Fruit fly (Drosophila melanogaster) whole organism, embryonic: Measurements from ENCODE around the gene CG7387.
A peak's percentile ranks its signal among the peaks of the same experiment; 100 is the strongest.

ENCODE experiments used
- Asciz ChIP-seq: fragments of 200-800 bp; sonication (Bioruptor generic); optimal IDR thresholded peaks from 2 replicates; lab custom pipeline; 2017; ENCODE audit warnings: missing biosample characterization, mild to moderate bottlenecking, missing genetic modification characterization, missing genetic modification reagents
- CG10431 ChIP-seq: fragments of 200-800 bp; sonication (Bioruptor generic); optimal IDR thresholded peaks from 3 replicates; lab custom pipeline; 2018; ENCODE audit warnings: missing biosample characterization, mild to moderate bottlenecking, missing genetic modification characterization
- CG10979 ChIP-seq: fragments of 200-800 bp; sonication (Bioruptor generic); optimal IDR thresholded peaks from 2 replicates; lab custom pipeline; 2018; ENCODE audit warnings: missing biosample characterization, mild to moderate bottlenecking, missing genetic modification characterization, moderate library complexity
- CG11085 ChIP-seq: fragments of 200-800 bp; sonication (Bioruptor generic); IDR thresholded peaks from 2 replicates; pipeline ENCODE4 v1.3.6; 2022; ENCODE audit warnings: missing biosample characterization, missing genetic modification characterization
- CG12104 ChIP-seq: fragments of 200-800 bp; sonication (Bioruptor generic); optimal IDR thresholded peaks from 3 replicates; lab custom pipeline; 2016; ENCODE audit warnings: missing biosample characterization, missing genetic modification characterization
- CG12219 ChIP-seq: fragments of 200-800 bp; sonication (Bioruptor generic); optimal IDR thresholded peaks from 3 replicates; lab custom pipeline; 2018; ENCODE audit warnings: missing biosample characterization, mild to moderate bottlenecking, missing genetic modification characterization
- CG12659 ChIP-seq: fragments of 200-800 bp; sonication (Bioruptor generic); optimal IDR thresholded peaks from 3 replicates; lab custom pipeline; 2017; ENCODE audit warnings: mild to moderate bottlenecking, missing biosample characterization, missing genetic modification reagents, missing genetic modification characterization
- CG13287 ChIP-seq: fragments of 200-800 bp; sonication (Bioruptor generic); IDR thresholded peaks from 2 replicates; pipeline ENCODE4 v1.3.6; 2022; ENCODE audit warnings: missing biosample characterization, missing genetic modification characterization; ENCODE audit not compliant: partially characterized antibody
- CG15479 ChIP-seq: fragments of 200-800 bp; sonication (Bioruptor generic); optimal IDR thresholded peaks from 3 replicates; lab custom pipeline; 2019; ENCODE audit warnings: missing biosample characterization, mild to moderate bottlenecking, missing genetic modification characterization, moderate library complexity
- CG15696 ChIP-seq: fragments of 200-800 bp; sonication (Bioruptor generic); optimal IDR thresholded peaks from 2 replicates; lab custom pipeline; 2019; ENCODE audit warnings: missing biosample characterization, mild to moderate bottlenecking, missing genetic modification characterization, moderate library complexity
- CG18262 ChIP-seq: fragments of 200-800 bp; optimal IDR thresholded peaks from 3 replicates; lab custom pipeline; 2019; ENCODE audit warnings: missing biosample characterization, mild to moderate bottlenecking, missing genetic modification characterization, moderate library complexity
- CG2712 ChIP-seq: fragments of 200-800 bp; optimal IDR thresholded peaks from 3 replicates; lab custom pipeline; 2019; ENCODE audit warnings: missing biosample characterization, mild to moderate bottlenecking, missing genetic modification characterization, moderate library complexity
- CG34224 ChIP-seq: fragments of 200-800 bp; sonication (Bioruptor generic); IDR thresholded peaks from 3 replicates; pipeline ENCODE4 v1.3.6; 2022; ENCODE audit warnings: missing biosample characterization, missing genetic modification characterization; ENCODE audit not compliant: partially characterized antibody
- CG4360 ChIP-seq: fragments of 200-800 bp; sonication (Bioruptor generic); IDR thresholded peaks from 2 replicates; pipeline ENCODE4 v1.3.6; 2022; ENCODE audit warnings: missing biosample characterization, missing genetic modification characterization
- CG4854 ChIP-seq: fragments of 200-800 bp; sonication (Bioruptor generic); optimal IDR thresholded peaks from 2 replicates; lab custom pipeline; 2016; ENCODE audit warnings: missing biosample characterization, missing genetic modification characterization, inconsistent platforms
- CG8281 ChIP-seq: fragments of 200-800 bp; sonication (Bioruptor generic); optimal IDR thresholded peaks from 2 replicates; lab custom pipeline; 2018; ENCODE audit warnings: missing biosample characterization, mild to moderate bottlenecking, missing genetic modification characterization, moderate library complexity
- CG8765 ChIP-seq: fragments of 200-800 bp; sonication (Bioruptor generic); IDR thresholded peaks from 2 replicates; pipeline ENCODE4 v1.3.6; 2022; ENCODE audit warnings: missing biosample characterization, missing genetic modification characterization
- CG9932 ChIP-seq: fragments of 200-800 bp; sonication (Bioruptor generic); IDR thresholded peaks from 2 replicates; pipeline ENCODE4 v1.3.6; 2022; ENCODE audit warnings: missing biosample characterization, missing genetic modification characterization
- Dip2 ChIP-seq: fragments of 200-800 bp; sonication (Bioruptor generic); IDR thresholded peaks from 2 replicates; pipeline ENCODE4 v1.3.6; 2022; ENCODE audit warnings: missing biosample characterization, missing genetic modification characterization
- Drgx ChIP-seq: fragments of 200-800 bp; sonication (Bioruptor generic); IDR thresholded peaks from 2 replicates; pipeline ENCODE4 v1.3.6; 2022; ENCODE audit warnings: missing biosample characterization, missing genetic modification characterization
- Ets97D ChIP-seq: fragments of 200-800 bp; sonication (Bioruptor generic); optimal IDR thresholded peaks from 3 replicates; lab custom pipeline; 2016; ENCODE audit warnings: missing biosample characterization, missing genetic modification characterization
- Gsc ChIP-seq: fragments of 200-800 bp; sonication (Bioruptor generic); IDR thresholded peaks from 2 replicates; pipeline ENCODE4 v1.3.6; 2022; ENCODE audit warnings: missing biosample characterization, missing genetic modification characterization
- H15 ChIP-seq: fragments of 200-800 bp; sonication (Bioruptor generic); IDR thresholded peaks from 3 replicates; pipeline ENCODE4 v1.3.6; 2022; ENCODE audit warnings: missing biosample characterization, missing genetic modification characterization
- HHEX ChIP-seq: fragments of 200-800 bp; sonication (Bioruptor generic); optimal IDR thresholded peaks from 3 replicates; lab custom pipeline; 2017; ENCODE audit warnings: missing biosample characterization, mild to moderate bottlenecking, missing genetic modification characterization, missing genetic modification reagents
- HLH3B ChIP-seq: fragments of 200-800 bp; sonication (Bioruptor generic); IDR thresholded peaks from 2 replicates; pipeline ENCODE4 v1.3.6; 2022; ENCODE audit warnings: missing biosample characterization, missing genetic modification characterization
- HLHmδ ChIP-seq: fragments of 200-800 bp; sonication (Bioruptor generic); optimal IDR thresholded peaks from 2 replicates; lab custom pipeline; 2018; ENCODE audit warnings: missing biosample characterization, mild to moderate bottlenecking, missing genetic modification characterization, moderate library complexity
- Kr ChIP-seq: fragments of 200-800 bp; sonication (Bioruptor generic); optimal IDR thresholded peaks from 2 replicates; lab custom pipeline; 2017; ENCODE audit warnings: missing biosample characterization, mild to moderate bottlenecking, missing genetic modification characterization
- Lhr ChIP-seq: fragments of 200-800 bp; sonication (Bioruptor generic); optimal IDR thresholded peaks from 3 replicates; lab custom pipeline; 2017; ENCODE audit warnings: mild to moderate bottlenecking, missing biosample characterization, missing genetic modification reagents, missing genetic modification characterization
- NK7.1 ChIP-seq: fragments of 200-800 bp; sonication (Bioruptor generic); optimal IDR thresholded peaks from 3 replicates; lab custom pipeline; 2016; ENCODE audit warnings: missing biosample characterization, missing genetic modification characterization
- Oli ChIP-seq: fragments of 200-800 bp; sonication (Bioruptor generic); optimal IDR thresholded peaks from 2 replicates; lab custom pipeline; 2018; ENCODE audit warnings: missing biosample characterization, mild to moderate bottlenecking, missing genetic modification characterization, moderate library complexity
- Poxn ChIP-seq: fragments of 200-800 bp; sonication (Bioruptor generic); IDR thresholded peaks from 2 replicates; pipeline ENCODE4 v1.3.6; 2022; ENCODE audit warnings: missing biosample characterization, missing genetic modification characterization
- TFAM ChIP-seq: fragments of 200-800 bp; sonication (Bioruptor generic); optimal IDR thresholded peaks from 2 replicates; lab custom pipeline; 2017; ENCODE audit warnings: missing biosample characterization, missing genetic modification characterization, inconsistent platforms
- Vsx1 ChIP-seq: fragments of 200-800 bp; sonication (Bioruptor generic); optimal IDR thresholded peaks from 2 replicates; lab custom pipeline; 2017; ENCODE audit warnings: missing biosample characterization, mild to moderate bottlenecking, missing genetic modification characterization, missing genetic modification reagents
- bowl ChIP-seq: fragments of 200-800 bp; sonication (Bioruptor generic); IDR thresholded peaks from 2 replicates; pipeline ENCODE4 v1.3.6; 2022; ENCODE audit warnings: missing biosample characterization, missing genetic modification characterization
- corto ChIP-seq: fragments of 200-800 bp; sonication (Bioruptor generic); optimal IDR thresholded peaks from 2 replicates; lab custom pipeline; 2016; ENCODE audit warnings: missing biosample characterization, mild to moderate bottlenecking, missing genetic modification characterization, moderate library complexity
- disco-r ChIP-seq: fragments of 200-800 bp; sonication (Bioruptor generic); optimal IDR thresholded peaks from 2 replicates; lab custom pipeline; 2016; ENCODE audit warnings: missing biosample characterization, missing genetic modification characterization
- hth ChIP-seq: fragments of >200 bp; optimal IDR thresholded peaks from 2 replicates; lab custom pipeline; 2017; ENCODE audit warnings: inconsistent platforms
- kah ChIP-seq: fragments of 200-800 bp; sonication (Bioruptor generic); optimal IDR thresholded peaks from 2 replicates; lab custom pipeline; 2018; ENCODE audit warnings: missing biosample characterization, mild to moderate bottlenecking, missing genetic modification characterization
- kni ChIP-seq: fragments of 200-800 bp; sonication (Bioruptor generic); optimal IDR thresholded peaks from 3 replicates; lab custom pipeline; 2017; ENCODE audit warnings: mild to moderate bottlenecking, missing biosample characterization, missing genetic modification reagents, missing genetic modification characterization
- lbe ChIP-seq: fragments of 200-800 bp; sonication (Bioruptor generic); optimal IDR thresholded peaks from 2 replicates; lab custom pipeline; 2016; ENCODE audit warnings: missing biosample characterization, mild to moderate bottlenecking, missing genetic modification characterization
- org-1 ChIP-seq: fragments of 200-800 bp; sonication (Bioruptor generic); optimal IDR thresholded peaks from 2 replicates; lab custom pipeline; 2017; ENCODE audit warnings: missing biosample characterization, missing genetic modification characterization
- peb ChIP-seq: fragments of 200-800 bp; sonication (Bioruptor generic); IDR thresholded peaks from 2 replicates; pipeline ENCODE4 v1.3.6; 2022; ENCODE audit warnings: missing biosample characterization, missing genetic modification characterization
- pho ChIP-seq: fragments of 200-800 bp; sonication (Bioruptor generic); optimal IDR thresholded peaks from 2 replicates; lab custom pipeline; 2016; ENCODE audit warnings: missing biosample characterization, missing genetic modification characterization
- rib ChIP-seq: fragments of 200-800 bp; sonication (Bioruptor generic); IDR thresholded peaks from 2 replicates; pipeline ENCODE4 v1.3.6; 2022; ENCODE audit warnings: missing biosample characterization, missing genetic modification characterization
- ro ChIP-seq: fragments of 200-800 bp; sonication (Bioruptor generic); IDR thresholded peaks from 2 replicates; pipeline ENCODE4 v1.3.6; 2022; ENCODE audit warnings: missing biosample characterization, missing genetic modification characterization
- schlank ChIP-seq: fragments of 200-800 bp; sonication (Bioruptor generic); optimal IDR thresholded peaks from 2 replicates; lab custom pipeline; 2018; ENCODE audit warnings: missing biosample characterization, mild to moderate bottlenecking, missing genetic modification characterization
- tll ChIP-seq, 2 experiments: fragments of 200-800 bp in 1 of 2; fragments of >200 bp in 1 of 2; sonication (Bioruptor generic) in 1 of 2; optimal IDR thresholded peaks; 2 replicates each; lab custom pipeline; 2017 to 2019; ENCODE audit warnings: missing biosample characterization in 2 of 2, missing genetic modification characterization in 2 of 2, mild to moderate bottlenecking in 1 of 2, moderate library complexity in 1 of 2
- usp ChIP-seq: fragments of >200 bp; optimal IDR thresholded peaks from 2 replicates; lab custom pipeline; 2017; ENCODE audit warnings: missing biosample characterization, missing genetic modification characterization
- zfh1 ChIP-seq: fragments of 200-800 bp; sonication (Bioruptor generic); IDR thresholded peaks from 3 replicates; pipeline ENCODE4 v1.3.6; 2022; ENCODE audit warnings: missing biosample characterization, missing genetic modification characterization

Gene CG7387

dm6 chr3L:8186627-8187396 is 6.1 kb downstream of the CG7387 start, which contains the start of the genes ERR and Atg18a (continued):
- no peak for TF ChIP-seq disco-r (GFP tag; lab: Kevin White, UChicago)
- peak; percentile 77 for TF ChIP-seq rib
- TF ChIP-seq CG12219 (GFP tag; lab: Kevin White, UChicago), result no peak
- peak; percentile 61 for TF ChIP-seq Dip2 (GFP tag; lab: Robert Waterston, UW)
- TF ChIP-seq CG8281, result peak; percentile 48
- TF ChIP-seq CG4360 (GFP tag; lab: Robert Waterston, UW), result peak; percentile 85
- TF ChIP-seq CG12104 (GFP tag; lab: Kevin White, UChicago), result peak; percentile 58
- peak; percentile 65; the same call in 2 of the 3 replicates for TF ChIP-seq CG34224 (GFP tag; lab: Robert Waterston, UW)
- TF ChIP-seq zfh1 (GFP tag; lab: Robert Waterston, UW), result peak; percentile 82; the same call in 2 of the 3 replicates
- peak; percentile 97 for TF ChIP-seq CG9932 (GFP tag; lab: Robert Waterston, UW)
- TF ChIP-seq Poxn (GFP tag; lab: Robert Waterston, UW), result peak; percentile 63
- TF ChIP-seq kah, result peak; percentile 3
- TF ChIP-seq CG8765 (GFP tag; lab: Robert Waterston, UW), result peak; percentile 69
- peak; percentile 9 for TF ChIP-seq TFAM (GFP tag; lab: Kevin White, UChicago)
- TF ChIP-seq corto (GFP tag; lab: Kevin White, UChicago), result peak; percentile 71
- no peak for TF ChIP-seq usp
- TF ChIP-seq Ets97D, result peak; percentile 88
- peak; percentile 79 for TF ChIP-seq CG18262 (tag; lab: Kevin White, UChicago)
- TF ChIP-seq CG2712, result peak; percentile 89
- TF ChIP-seq peb (GFP tag; lab: Robert Waterston, UW), result peak; percentile 73; the same call in 1 of the 2 replicates
- peak; percentile 82 for TF ChIP-seq Lhr (GFP tag; lab: Kevin White, UChicago)
- peak in 1 of 2 experiments; percentile 90 for TF ChIP-seq tll (GFP tag; optimal IDR thresholded peaks at IDR 0.05; lab: Kevin White, UChicago)
- TF ChIP-seq Gsc (GFP tag; lab: Robert Waterston, UW), result peak; percentile 61
- peak; percentile 82 for TF ChIP-seq CG15696 (tag; lab: Kevin White, UChicago)
- TF ChIP-seq HLH3B, result peak; percentile 80
- TF ChIP-seq schlank (tag; lab: Kevin White, UChicago), result no peak
- no peak for TF ChIP-seq HLHmδ (GFP tag; lab: Kevin White, UChicago)
- peak; percentile 30 for TF ChIP-seq org-1 (GFP tag; lab: Kevin White, UChicago)
- TF ChIP-seq CG10431 (GFP tag; lab: Kevin White, UChicago), result peak; percentile 47
- peak; percentile 88 for TF ChIP-seq CG11085 (GFP tag; lab: Robert Waterston, UW)
- peak; percentile 70 for TF ChIP-seq CG13287 (GFP tag; lab: Robert Waterston, UW)
- TF ChIP-seq CG15479, result peak; percentile 90
- peak; percentile 62; the same call in 1 of the 2 replicates for TF ChIP-seq ro (GFP tag; lab: Robert Waterston, UW)
- TF ChIP-seq CG10979 (tag; lab: Kevin White, UChicago), result peak; percentile 68
- TF ChIP-seq hth (lab: Kevin White, UChicago), result no peak
- TF ChIP-seq Drgx, result peak; percentile 84
- peak; percentile 80 for TF ChIP-seq Oli (tag; lab: Kevin White, UChicago)
- peak; percentile 11 for TF ChIP-seq HHEX
- TF ChIP-seq pho (GFP tag; lab: Kevin White, UChicago), result peak; percentile 86
- peak; percentile 41 for TF ChIP-seq Vsx1 (GFP tag; lab: Kevin White, UChicago)
- TF ChIP-seq lbe (GFP tag; lab: Kevin White, UChicago), result peak; percentile 65
- peak; percentile 88 for TF ChIP-seq H15
- TF ChIP-seq NK7.1 (GFP tag; lab: Kevin White, UChicago), result peak; percentile 52
- TF ChIP-seq Asciz (GFP tag; lab: Kevin White, UChicago), result no peak
- TF ChIP-seq CG12659, result peak; percentile 92
- peak; percentile 90 for TF ChIP-seq kni (GFP tag; lab: Kevin White, UChicago)
- TF ChIP-seq CG4854 (GFP tag; lab: Kevin White, UChicago), result peak; percentile 61
- TF ChIP-seq Kr (GFP tag; lab: Kevin White, UChicago), result no peak
- no peak for TF ChIP-seq bowl (GFP tag; lab: Robert Waterston, UW)
